Worm (Caenorhabditis elegans) whole organism, L4 larva: Measurements from ENCODE around the gene nep-26.

Experiments
- ZK546.5 ChIP-seq, 2 experiments: sonication (generic microtip); optimal IDR thresholded peaks; 2 replicates each; lab custom pipeline; 2017; ENCODE audit warnings: missing biosample characterization in 2 of 2, missing genetic modification characterization in 2 of 2
- fkh-10 ChIP-seq: fragments of 150-350 bp; optimal IDR thresholded peaks from 2 replicates; lab custom pipeline; 2014; ENCODE audit warnings: missing biosample characterization, missing genetic modification reagents, missing genetic modification characterization
- hif-1 ChIP-seq, 2 experiments: sonication (generic microtip); optimal IDR thresholded peaks; 2 replicates each; lab custom pipeline; 2016 to 2017; ENCODE audit warnings: missing compliant biosample characterization in 2 of 2, missing genetic modification characterization in 2 of 2, missing genetic modification reagents in 2 of 2, missing genotype in 2 of 2, mild to moderate bottlenecking in 1 of 2
- hlh-30 ChIP-seq: sonication (generic microtip); optimal IDR thresholded peaks from 2 replicates; lab custom pipeline; 2017; ENCODE audit warnings: antibody characterized with exemption, mild to moderate bottlenecking, missing genetic modification characterization, missing compliant biosample characterization; ENCODE audit not compliant: insufficient read depth
- lsy-2 ChIP-seq, 2 experiments: fragments of 150-350 bp in 1 of 2; sonication (generic microtip) in 1 of 2; optimal IDR thresholded peaks; 2 replicates each; lab custom pipeline; 2014 to 2017; ENCODE audit warnings: missing biosample characterization in 2 of 2, missing genetic modification characterization in 2 of 2
- mdl-1 ChIP-seq, 2 experiments: fragments of 150-350 bp in 1 of 2; sonication (generic microtip) in 1 of 2; optimal IDR thresholded peaks; 2 replicates each; lab custom pipeline; 2014 to 2017; ENCODE audit warnings: missing biosample characterization in 2 of 2, missing genetic modification characterization in 2 of 2
- mep-1 ChIP-seq: fragments of 150-350 bp; sonication (generic microtip); optimal IDR thresholded peaks from 3 replicates; lab custom pipeline; 2014; ENCODE audit warnings: missing biosample characterization, missing genetic modification characterization
- mxl-3 ChIP-seq: fragments of 200-800 bp; sonication (Bioruptor generic); optimal IDR thresholded peaks from 2 replicates; lab custom pipeline; 2018; ENCODE audit warnings: mild to moderate bottlenecking, missing genetic modification characterization, missing compliant biosample characterization
- nhr-48 ChIP-seq: sonication (generic microtip); optimal IDR thresholded peaks from 2 replicates; lab custom pipeline; 2016; ENCODE audit warnings: mild to moderate bottlenecking, missing genetic modification characterization, missing compliant biosample characterization
- pha-4 ChIP-seq, 2 experiments: fragments of 150-350 bp in 1 of 2; fragments of 200-800 bp in 1 of 2; sonication (Bioruptor generic) in 1 of 2; IDR thresholded peaks in 1 of 2; optimal IDR thresholded peaks in 1 of 2; 2 replicates each; pipeline versions ENCODE4 v1.3.6 to Lab custom; 2014 to 2022; ENCODE audit warnings: missing genetic modification characterization in 2 of 2, missing genetic modification reagents in 2 of 2, missing biosample characterization in 1 of 2, missing compliant biosample characterization in 1 of 2
- tra-1 ChIP-seq: fragments of 200-800 bp; sonication (Bioruptor generic); IDR thresholded peaks from 2 replicates; pipeline ENCODE4 v1.3.6; 2022; ENCODE audit warnings: missing genetic modification reagents, missing genetic modification characterization, missing compliant biosample characterization
- unc-39 ChIP-seq: sonication (generic microtip); optimal IDR thresholded peaks from 2 replicates; lab custom pipeline; 2017; ENCODE audit warnings: missing biosample characterization, missing genetic modification characterization
- ztf-11 ChIP-seq: fragments of 150-350 bp; optimal IDR thresholded peaks from 2 replicates; lab custom pipeline; 2014; ENCODE audit warnings: missing biosample characterization, missing genetic modification characterization

DNA sequence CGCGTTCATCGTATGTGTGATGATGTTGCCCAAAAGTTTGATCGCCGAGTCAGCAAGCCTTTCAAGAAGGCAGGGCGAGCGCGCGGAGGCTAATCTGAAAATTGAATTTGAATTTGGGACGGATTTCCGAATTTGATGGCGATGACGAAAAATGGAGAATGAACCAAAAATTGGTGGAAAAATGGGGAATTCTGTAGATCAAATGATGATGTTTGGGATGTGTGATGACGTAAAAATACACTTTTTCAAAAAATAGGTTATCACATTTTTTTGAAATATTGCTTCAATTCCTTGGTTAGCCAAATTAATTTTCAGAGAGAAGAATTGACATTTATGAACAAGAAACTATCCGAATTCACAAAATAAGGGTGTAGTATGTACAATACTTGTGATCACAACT, 20.4 kb downstream of the nep-26 start, which contains the start of gene ZK971.1:
- TF ChIP-seq nhr-48 (tag; lab: Kevin White, UChicago) (no peak), mdl-1 (tag; optimal IDR thresholded peaks at IDR 0.05; lab: Kevin White, UChicago) (no peak), unc-39 (tag; lab: Kevin White, UChicago) (no peak), mxl-3 (GFP tag; lab: Kevin White, UChicago) (no peak), hif-1 (tag; optimal IDR thresholded peaks at IDR 0.05; lab: Kevin White, UChicago) (no peak), lsy-2 (tag; optimal IDR thresholded peaks at IDR 0.05; lab: Kevin White, UChicago) (no peak), tra-1 (GFP tag; lab: Robert Waterston, UW) (no peak), hlh-30 (tag; lab: Kevin White, UChicago) (no peak), pha-4 (GFP tag; IDR thresholded peaks at IDR 0.05; lab: Robert Waterston, UW) (no peak), pha-4 (tag; optimal IDR thresholded peaks at IDR 0.05; lab: Kevin White, UChicago) (no peak), ztf-11 (tag; lab: Kevin White, UChicago) (no peak), fkh-10 (GFP tag; lab: Kevin White, UChicago) (no peak), ZK546.5 (tag; optimal IDR thresholded peaks at IDR 0.05; lab: Kevin White, UChicago) (no peak), mep-1 (tag; lab: Kevin White, UChicago) (no peak)
